Fruit fly (Drosophila melanogaster): Measurements from ENCODE around the gene CG12256.
A peak's percentile ranks its signal among the peaks of the same experiment; 100 is the strongest.

The CG12256 gene

DNA sequence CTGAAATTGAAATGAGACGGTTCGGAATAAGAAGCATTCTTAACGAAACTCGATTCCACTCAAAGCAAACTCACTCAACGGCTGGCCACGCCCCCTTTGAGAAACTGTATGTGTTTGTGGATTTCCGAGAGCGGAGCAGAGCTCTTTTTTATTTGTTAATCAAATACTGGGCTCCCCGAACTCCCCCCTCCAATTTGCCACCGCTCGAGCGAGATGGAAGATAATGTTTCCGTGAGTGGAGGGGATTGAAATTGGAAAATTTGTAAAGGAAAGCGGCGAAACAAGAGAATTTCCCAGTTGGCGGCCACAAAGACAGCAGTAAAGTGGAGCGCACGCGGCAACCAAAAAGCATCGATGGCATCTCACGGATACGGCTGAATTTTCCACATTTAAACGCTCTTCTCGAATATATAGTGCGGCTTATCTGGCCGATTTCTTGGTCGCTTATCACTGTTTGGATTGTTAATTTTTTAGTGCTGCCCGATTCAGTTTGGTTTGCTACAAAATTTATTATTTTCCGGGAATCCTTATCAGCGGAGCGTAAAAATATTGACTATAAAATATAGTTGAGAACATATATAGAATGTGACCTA, 18.4 kb upstream of the CG12256 start:
- TF ChIP-seq CG7101 (tag; optimal IDR thresholded peaks at IDR 0.05) = no peak
- no peak for TF ChIP-seq bab1 (GFP tag; optimal IDR thresholded peaks at IDR 0.05)
- TF ChIP-seq CG11617 (GFP tag; optimal IDR thresholded peaks at IDR 0.05) = no peak
- TF ChIP-seq pad (GFP tag; optimal IDR thresholded peaks at IDR 0.05) = peak; percentile 92

DNA sequence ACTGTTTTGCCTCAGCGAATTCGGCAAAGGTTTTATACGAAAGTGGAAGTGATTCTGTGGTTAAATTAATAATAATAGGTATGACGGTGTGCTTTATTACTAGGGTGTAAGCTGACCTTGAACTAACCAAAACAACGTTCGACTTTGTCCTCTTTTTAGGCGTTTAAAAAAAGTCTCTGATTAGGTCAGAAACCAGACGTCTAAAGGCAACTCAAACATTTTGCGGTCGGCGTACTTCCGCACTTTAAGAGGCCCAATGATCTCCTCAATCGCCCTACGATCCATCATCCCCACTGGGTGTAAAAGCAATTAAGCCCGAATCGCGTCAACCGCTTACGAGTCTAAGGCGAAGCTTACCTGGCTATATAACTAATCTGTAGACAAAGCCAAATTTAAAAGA, 13.0 kb upstream of the CG12256 start, which contains the start of gene Cyp313a3:
TSS of gene Cyp313a3 (minus strand) at position 101 of the 400 bp plus-strand sequence.
- TF ChIP-seq CG1620 (GFP tag; optimal IDR thresholded peaks at IDR 0.05) (no peak), Crg-1 (GFP tag; optimal IDR thresholded peaks at IDR 0.05) (no peak), tj (GFP tag; optimal IDR thresholded peaks at IDR 0.05) (no peak), CG5204 (GFP tag; optimal IDR thresholded peaks at IDR 0.05) (no peak)

DNA sequence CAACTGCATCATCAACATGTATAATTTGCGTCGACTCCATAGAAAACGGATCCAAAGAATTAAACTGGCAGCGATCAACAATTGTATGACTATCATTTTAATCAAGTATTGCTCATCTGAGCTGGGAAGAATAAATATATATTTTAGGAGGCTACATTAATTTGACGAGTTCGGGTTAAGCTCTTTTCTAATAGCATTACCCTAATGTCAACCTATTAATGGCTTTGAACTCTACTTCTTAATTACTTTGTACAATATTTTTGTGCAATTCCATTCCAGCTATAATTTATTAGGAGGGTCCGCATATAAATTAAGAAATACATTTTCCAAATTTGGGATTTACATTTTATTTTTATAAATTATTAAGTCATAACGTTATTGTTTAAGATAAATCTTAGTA, 10.7 kb upstream of the CG12256 start, which contains the start of gene Cyp313a2:
TSS of gene Cyp313a2 (minus strand) at position 101 of the 400 bp plus-strand sequence.
- no peak for TF ChIP-seq CG11617 (GFP tag; optimal IDR thresholded peaks at IDR 0.05)
- no peak for TF ChIP-seq CG33017 (tag; optimal IDR thresholded peaks at IDR 0.05)
- TF ChIP-seq CG14711 (tag; optimal IDR thresholded peaks at IDR 0.05) = no peak

DNA sequence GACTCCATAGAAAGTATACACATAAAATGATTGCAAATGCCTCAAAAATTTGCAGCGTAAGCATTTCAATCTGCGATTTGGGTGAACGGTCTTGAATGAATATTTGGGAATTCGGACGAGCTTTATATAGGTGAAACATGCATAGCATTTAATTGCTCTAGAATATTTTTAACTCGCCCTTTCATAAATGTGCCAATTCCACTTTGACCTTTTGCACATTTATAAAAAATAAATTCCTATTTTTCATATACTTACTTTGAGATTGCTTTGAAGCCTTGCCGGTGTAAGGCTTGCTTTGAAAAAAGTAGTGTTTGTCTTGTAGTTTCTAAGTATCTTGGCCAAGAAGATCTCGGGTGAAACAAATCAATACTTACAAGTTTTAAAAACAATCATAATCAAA, 8.4 kb upstream of the CG12256 start, which contains the start of gene Cyp313a5:
TSS of gene Cyp313a5 (minus strand) at position 101 of the 400 bp plus-strand sequence.
- no peak for TF ChIP-seq CG5204 (GFP tag; optimal IDR thresholded peaks at IDR 0.05)

DNA sequence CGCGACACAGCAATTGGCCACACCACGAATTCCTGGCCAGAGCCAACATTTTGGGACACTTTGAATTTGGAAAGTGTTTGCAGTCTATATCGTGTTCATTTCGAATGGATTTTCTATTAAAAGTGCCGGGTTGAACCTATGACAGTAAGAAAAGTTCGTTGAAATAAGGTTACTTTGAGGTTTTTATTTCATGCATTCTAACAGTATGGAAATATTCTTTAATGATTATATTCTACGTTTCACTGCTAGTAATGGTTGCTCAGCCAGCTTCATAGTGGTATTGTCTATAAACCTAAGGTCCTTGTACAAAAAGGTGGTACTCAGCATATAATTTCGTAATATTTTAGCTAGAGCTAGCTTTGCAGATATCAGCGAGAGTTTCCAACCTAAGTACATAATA, 6.5 kb upstream of the CG12256 start, which contains the start of gene Pglym87:
TSS of gene Pglym87 (minus strand) at position 101 of the 400 bp plus-strand sequence.
- TF ChIP-seq cic (GFP tag; optimal IDR thresholded peaks at IDR 0.05) (no peak), CG7101 (tag; optimal IDR thresholded peaks at IDR 0.05) (no peak), CG5204 (GFP tag; optimal IDR thresholded peaks at IDR 0.05) (no peak), Mnt (GFP tag; optimal IDR thresholded peaks at IDR 0.05) (no peak)

DNA sequence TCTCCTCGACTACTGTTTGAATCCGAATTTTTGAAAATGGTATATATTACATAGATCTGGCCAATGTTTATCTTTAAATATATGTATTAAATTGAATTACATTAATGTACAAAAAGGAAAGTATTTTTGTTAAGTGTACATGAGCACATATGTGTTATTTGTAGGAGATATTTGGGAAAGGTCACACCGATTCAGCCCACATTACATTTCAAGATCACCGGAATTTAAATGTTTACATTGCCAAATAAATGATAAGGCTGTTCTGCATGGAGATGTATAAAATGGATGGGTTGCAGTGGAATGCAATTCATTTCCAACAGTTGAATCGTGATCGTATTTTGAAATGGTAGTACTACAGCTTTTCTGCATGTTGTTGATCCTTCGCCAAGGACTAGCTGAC, 3.0 kb upstream of the CG12256 start, which contains the start of gene CG3916:
TSS of gene CG3916 (plus strand) at position 301 of the 400 bp plus-strand sequence.
- TF ChIP-seq ovo (GFP tag; optimal IDR thresholded peaks at IDR 0.05) (no peak), CG7101 (tag; optimal IDR thresholded peaks at IDR 0.05) (no peak), cnc (optimal IDR thresholded peaks at IDR 0.05) (no peak), CG1620 (GFP tag; optimal IDR thresholded peaks at IDR 0.05) (no peak), kay (GFP tag; ENCODE audit: borderline replicate concordance) (no peak), cic (GFP tag; optimal IDR thresholded peaks at IDR 0.05) (no peak), CG11617 (GFP tag; optimal IDR thresholded peaks at IDR 0.05) (no peak), pad (GFP tag; optimal IDR thresholded peaks at IDR 0.05) (no peak), Crg-1 (GFP tag; optimal IDR thresholded peaks at IDR 0.05) (no peak), Hr96 (GFP tag; optimal IDR thresholded peaks at IDR 0.05) (no peak), CG5204 (GFP tag; optimal IDR thresholded peaks at IDR 0.05) (no peak), tj (GFP tag; optimal IDR thresholded peaks at IDR 0.05) (no peak), bab1 (GFP tag; optimal IDR thresholded peaks at IDR 0.05) (no peak), toe (GFP tag; optimal IDR thresholded peaks at IDR 0.05) (no peak), Mnt (GFP tag; optimal IDR thresholded peaks at IDR 0.05) (no peak), CG7045 (GFP tag; optimal IDR thresholded peaks at IDR 0.05) (no peak), CG33017 (tag; optimal IDR thresholded peaks at IDR 0.05) (no peak), CG14711 (tag; optimal IDR thresholded peaks at IDR 0.05) (no peak), CG12768 (GFP tag; optimal IDR thresholded peaks at IDR 0.05) (no peak)

DNA sequence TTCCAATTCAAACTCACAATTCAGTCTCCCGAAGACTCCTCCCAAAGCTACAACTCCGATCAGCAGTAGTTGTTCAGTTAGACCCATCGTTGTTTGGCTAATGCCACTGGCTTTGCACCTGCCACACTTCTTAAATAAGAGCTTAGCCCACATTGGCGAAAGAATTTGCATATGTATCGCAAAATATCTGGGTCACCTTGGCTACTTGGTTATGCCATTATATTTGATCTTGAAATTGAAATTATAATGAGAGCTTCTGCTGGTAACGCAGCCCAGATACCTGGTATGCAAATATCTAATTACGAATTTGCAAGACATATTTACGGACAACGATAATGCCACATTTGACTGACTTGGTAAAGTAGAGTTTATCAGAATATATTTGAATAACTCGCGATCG, 1.2 kb downstream of the CG12256 start, which contains the start of gene CG17404:
TSS of gene CG17404 (minus strand) at position 101 of the 400 bp plus-strand sequence.
- no peak for TF ChIP-seq Clk (GFP tag; optimal IDR thresholded peaks at IDR 0.05)
- TF ChIP-seq CG5204 (GFP tag; optimal IDR thresholded peaks at IDR 0.05) = no peak
- no peak for TF ChIP-seq CG33017 (tag; optimal IDR thresholded peaks at IDR 0.05)
- no peak for TF ChIP-seq toe (GFP tag; optimal IDR thresholded peaks at IDR 0.05)
- no peak for TF ChIP-seq CG12768 (GFP tag; optimal IDR thresholded peaks at IDR 0.05)
- TF ChIP-seq cic (GFP tag; optimal IDR thresholded peaks at IDR 0.05) = no peak
- no peak for TF ChIP-seq CG14711 (tag; optimal IDR thresholded peaks at IDR 0.05)
- no peak for TF ChIP-seq tj (GFP tag; optimal IDR thresholded peaks at IDR 0.05)
- TF ChIP-seq cnc (optimal IDR thresholded peaks at IDR 0.05) = no peak
- TF ChIP-seq pad (GFP tag; optimal IDR thresholded peaks at IDR 0.05) = no peak
- TF ChIP-seq CG1620 (GFP tag; optimal IDR thresholded peaks at IDR 0.05) = no peak
- no peak for TF ChIP-seq kay (GFP tag; ENCODE audit: borderline replicate concordance)
- no peak for TF ChIP-seq Hr96 (GFP tag; optimal IDR thresholded peaks at IDR 0.05)
- TF ChIP-seq ovo (GFP tag; optimal IDR thresholded peaks at IDR 0.05) = no peak
- no peak for TF ChIP-seq bab1 (GFP tag; optimal IDR thresholded peaks at IDR 0.05)
- no peak for TF ChIP-seq CG7045 (GFP tag; optimal IDR thresholded peaks at IDR 0.05)
- no peak for TF ChIP-seq CG7101 (tag; optimal IDR thresholded peaks at IDR 0.05)

DNA sequence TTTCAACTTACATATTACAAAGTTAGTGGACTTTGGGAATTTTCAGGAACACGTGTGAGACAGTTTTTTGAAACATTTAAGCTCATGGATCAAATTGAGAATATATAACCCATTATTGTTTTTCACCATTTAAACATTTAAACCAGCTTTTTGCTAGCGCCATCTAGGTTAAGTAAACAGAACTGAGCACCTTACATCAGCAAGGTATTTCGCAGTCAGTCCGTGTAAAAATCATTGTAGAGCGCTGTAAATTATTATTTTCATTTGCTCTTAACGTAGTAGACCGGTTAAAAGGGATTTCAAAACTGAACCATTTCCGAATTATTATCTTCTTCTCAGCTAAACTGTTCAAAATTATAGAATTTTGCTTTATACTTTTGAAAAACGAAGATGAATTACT, 4.0 kb downstream of the CG12256 start, which contains the start of gene Rsbp15:
TSS of gene Rsbp15 (plus strand) at position 295 of the 400 bp plus-strand sequence.
- TF ChIP-seq Mnt (GFP tag; optimal IDR thresholded peaks at IDR 0.05) (no peak), toe (GFP tag; optimal IDR thresholded peaks at IDR 0.05) (no peak), Hr96 (GFP tag; optimal IDR thresholded peaks at IDR 0.05) (no peak), CG7045 (GFP tag; optimal IDR thresholded peaks at IDR 0.05) (no peak), Crg-1 (GFP tag; optimal IDR thresholded peaks at IDR 0.05) (no peak), cic (GFP tag; optimal IDR thresholded peaks at IDR 0.05) (no peak), CG11617 (GFP tag; optimal IDR thresholded peaks at IDR 0.05) (no peak), pad (GFP tag; optimal IDR thresholded peaks at IDR 0.05) (no peak), cnc (optimal IDR thresholded peaks at IDR 0.05) (no peak), tj (GFP tag; optimal IDR thresholded peaks at IDR 0.05) (no peak), Clk (GFP tag; optimal IDR thresholded peaks at IDR 0.05) (no peak)

Measured in whole organism, adult.